Fruit fly (Drosophila melanogaster): Measurements from ENCODE around the gene Cyp313a3.

DNA sequence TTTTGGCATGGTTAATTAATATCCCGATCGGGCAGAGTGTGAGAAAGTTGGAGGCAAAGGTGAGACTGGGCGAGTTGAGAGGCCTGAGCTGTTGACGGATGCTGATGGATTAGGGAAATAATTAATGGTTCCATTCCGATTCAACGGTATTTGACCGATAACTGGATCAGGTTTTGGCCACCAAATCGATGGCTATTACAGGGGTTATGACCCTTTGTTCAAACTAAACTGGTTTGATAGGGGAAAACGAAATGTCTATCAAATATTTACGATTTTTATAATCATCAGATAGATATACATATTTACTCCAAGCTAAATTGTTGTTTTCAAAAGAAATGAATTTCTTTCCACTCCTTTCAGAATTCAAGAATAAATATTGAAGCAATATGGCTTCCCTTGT, 19.4 kb upstream of the Cyp313a3 start, which contains the start of the genes CG44037 and svp:
- TF ChIP-seq CG8478 (optimal IDR thresholded peaks at IDR 0.05): no peak
- no peak for TF ChIP-seq CTCF (optimal IDR thresholded peaks at IDR 0.05)
